Fruit fly (Drosophila melanogaster): ENCODE results near the gene CG14564.

dm6 chr3L:21720869-21721268, 36.1 kb upstream of the CG14564 start:
- TF ChIP-seq CG6808 (GFP tag; optimal IDR thresholded peaks at IDR 0.05), result peak; percentile 69
- TF ChIP-seq eg (GFP tag; IDR thresholded peaks at IDR 0.05), result no peak
- peak; percentile 15 for TF ChIP-seq topi (GFP tag; optimal IDR thresholded peaks at IDR 0.05)
- TF ChIP-seq CG6854 (GFP tag; optimal IDR thresholded peaks at IDR 0.05), result no peak
- TF ChIP-seq Met (GFP tag; optimal IDR thresholded peaks at IDR 0.05), result peak; percentile 41
- peak; percentile 25 for TF ChIP-seq CG32006 (GFP tag; optimal IDR thresholded peaks at IDR 0.05)
- TF ChIP-seq CG34406 (GFP tag; optimal IDR thresholded peaks at IDR 0.05), result peak; percentile 8

Measured in whole organism, prepupa.